Fruit fly (Drosophila melanogaster) whole organism: ENCODE results near the gene Hn.

ENCODE experiments used
- CG8478 ChIP-seq: fragments of >200 bp; optimal IDR thresholded peaks from 2 replicates; lab custom pipeline; 2018; ENCODE audit warnings: inconsistent platforms
- psq ChIP-seq: fragments of >200 bp; optimal IDR thresholded peaks from 2 replicates; lab custom pipeline; 2017
- usp ChIP-seq: fragments of >200 bp; optimal IDR thresholded peaks from 2 replicates; lab custom pipeline; 2017; ENCODE audit warnings: missing biosample characterization, missing genetic modification characterization, mixed read lengths

- TF ChIP-seq CG8478 (lab: Kevin White, UChicago) (no peak), usp (no peak), psq (no peak)
Measured at dm6 chr3L:7743741-7744140, 16.5 kb upstream of the Hn start.
